Fruit fly (Drosophila melanogaster) whole organism, embryonic: ENCODE results near the gene CG8958.

Source experiments
- CG10267 ChIP-seq: fragments of 200-800 bp; sonication (Bioruptor generic); optimal IDR thresholded peaks from 2 replicates; lab custom pipeline; 2018; ENCODE audit warnings: missing biosample characterization, mild to moderate bottlenecking, missing genetic modification characterization, moderate library complexity
- CG10543 ChIP-seq: fragments of 200-800 bp; sonication (Bioruptor generic); optimal IDR thresholded peaks from 3 replicates; lab custom pipeline; 2017; ENCODE audit warnings: missing biosample characterization, mild to moderate bottlenecking, missing genetic modification characterization, moderate library complexity
- CG10565 ChIP-seq: fragments of 200-800 bp; sonication (Bioruptor generic); optimal IDR thresholded peaks from 3 replicates; lab custom pipeline; 2016; ENCODE audit warnings: missing biosample characterization, mild to moderate bottlenecking, missing genetic modification characterization
- CG1233 ChIP-seq: fragments of 200-800 bp; sonication (Bioruptor generic); optimal IDR thresholded peaks from 4 replicates; lab custom pipeline; 2018; ENCODE audit warnings: missing biosample characterization, mild to moderate bottlenecking, missing genetic modification characterization
- CG15073 ChIP-seq: fragments of 200-800 bp; sonication (Bioruptor generic); optimal IDR thresholded peaks from 2 replicates; lab custom pipeline; 2016; ENCODE audit warnings: missing biosample characterization, missing genetic modification characterization
- CG17361 ChIP-seq: fragments of 200-800 bp; sonication (Bioruptor generic); IDR thresholded peaks from 3 replicates; pipeline ENCODE4 v1.3.6; 2022; ENCODE audit warnings: missing biosample characterization, missing genetic modification characterization
- CG17568 ChIP-seq: fragments of 200-800 bp; sonication (Bioruptor generic); optimal IDR thresholded peaks from 2 replicates; lab custom pipeline; 2018; ENCODE audit warnings: missing biosample characterization, mild to moderate bottlenecking, missing genetic modification characterization, moderate library complexity
- CG18011 ChIP-seq: fragments of 200-800 bp; sonication (Bioruptor generic); optimal IDR thresholded peaks from 2 replicates; lab custom pipeline; 2017; ENCODE audit warnings: missing biosample characterization, missing genetic modification characterization, mild to moderate bottlenecking, moderate library complexity, missing genotype
- CG18599 ChIP-seq: fragments of 200-800 bp; sonication (Bioruptor generic); optimal IDR thresholded peaks from 3 replicates; lab custom pipeline; 2017; ENCODE audit warnings: missing biosample characterization, missing genetic modification characterization, mild to moderate bottlenecking, moderate library complexity, missing genetic modification reagents
- CG2889 ChIP-seq: fragments of 200-800 bp; sonication (Bioruptor generic); IDR thresholded peaks from 3 replicates; pipeline ENCODE4 v1.3.6; 2022; ENCODE audit warnings: missing biosample characterization, missing genetic modification characterization
- CG30020 ChIP-seq: fragments of 200-800 bp; optimal IDR thresholded peaks from 2 replicates; lab custom pipeline; 2019; ENCODE audit warnings: missing biosample characterization, mild to moderate bottlenecking, missing genetic modification characterization, moderate library complexity
- CG30403 ChIP-seq: fragments of 200-800 bp; sonication (Bioruptor generic); optimal IDR thresholded peaks from 3 replicates; lab custom pipeline; 2016; ENCODE audit warnings: missing biosample characterization, missing genetic modification characterization
- CG4360 ChIP-seq: fragments of 200-800 bp; sonication (Bioruptor generic); IDR thresholded peaks from 2 replicates; pipeline ENCODE4 v1.3.6; 2022; ENCODE audit warnings: missing biosample characterization, missing genetic modification characterization
- CG6854 ChIP-seq: fragments of 200-800 bp; sonication (Bioruptor generic); optimal IDR thresholded peaks from 3 replicates; lab custom pipeline; 2017; ENCODE audit warnings: missing biosample characterization, mild to moderate bottlenecking, missing genetic modification characterization
- D19A ChIP-seq: fragments of 200-800 bp; optimal IDR thresholded peaks from 3 replicates; lab custom pipeline; 2019; ENCODE audit warnings: missing biosample characterization, mild to moderate bottlenecking, missing genetic modification characterization, moderate library complexity
- Dip2 ChIP-seq: fragments of 200-800 bp; sonication (Bioruptor generic); IDR thresholded peaks from 2 replicates; pipeline ENCODE4 v1.3.6; 2022; ENCODE audit warnings: missing biosample characterization, missing genetic modification characterization
- Doc3 ChIP-seq: fragments of 200-800 bp; sonication (Bioruptor generic); IDR thresholded peaks from 3 replicates; pipeline ENCODE4 v1.3.6; 2022; ENCODE audit warnings: missing biosample characterization, missing genetic modification characterization; ENCODE audit not compliant: partially characterized antibody
- Fer1 ChIP-seq: fragments of 200-800 bp; sonication (Bioruptor generic); optimal IDR thresholded peaks from 2 replicates; lab custom pipeline; 2017; ENCODE audit warnings: missing biosample characterization, mild to moderate bottlenecking, missing genetic modification characterization
- Fer3 ChIP-seq: fragments of 200-800 bp; sonication (Bioruptor generic); optimal IDR thresholded peaks from 2 replicates; lab custom pipeline; 2018; ENCODE audit warnings: missing biosample characterization, mild to moderate bottlenecking, missing genetic modification characterization, moderate library complexity
- Gug ChIP-seq: fragments of 200-800 bp; sonication (Bioruptor generic); IDR thresholded peaks from 4 replicates; pipeline ENCODE4 v1.3.6; 2022; ENCODE audit warnings: missing biosample characterization, missing genetic modification characterization
- Hr39 ChIP-seq: fragments of >200 bp; optimal IDR thresholded peaks from 2 replicates; lab custom pipeline; 2017
- Hsf ChIP-seq: fragments of 200-800 bp; sonication (Bioruptor generic); optimal IDR thresholded peaks from 3 replicates; lab custom pipeline; 2016; ENCODE audit warnings: missing biosample characterization, missing genetic modification characterization
- Med ChIP-seq: fragments of 200-800 bp; sonication (Bioruptor generic); peaks from one replicate; lab custom pipeline; 2016; ENCODE audit warnings: missing biosample characterization, missing genetic modification characterization, mild to moderate bottlenecking, inconsistent platforms, moderate library complexity
- NC2α ChIP-seq: fragments of 200-800 bp; sonication (Bioruptor generic); optimal IDR thresholded peaks from 2 replicates; lab custom pipeline; 2016; ENCODE audit warnings: missing biosample characterization, missing genetic modification characterization
- Nf-YA ChIP-seq: fragments of 200-800 bp; sonication (Bioruptor generic); IDR thresholded peaks from 2 replicates; pipeline ENCODE4 v1.3.6; 2022; ENCODE audit warnings: missing biosample characterization, missing genetic modification characterization
- PHDP ChIP-seq: fragments of 200-800 bp; sonication (Bioruptor generic); optimal IDR thresholded peaks from 3 replicates; lab custom pipeline; 2018; ENCODE audit warnings: missing biosample characterization, mild to moderate bottlenecking, missing genetic modification characterization, moderate library complexity
- Rfx ChIP-seq: fragments of 200-800 bp; sonication (Bioruptor generic); IDR thresholded peaks from 2 replicates; pipeline ENCODE4 v1.3.6; 2022; ENCODE audit warnings: missing biosample characterization, missing genetic modification characterization
- Taf1 ChIP-seq: fragments of 200-800 bp; sonication (Bioruptor generic); IDR thresholded peaks from 2 replicates; pipeline ENCODE4 v1.3.6; 2022; ENCODE audit warnings: missing biosample characterization, missing genetic modification characterization
- ab ChIP-seq: fragments of 200-800 bp; sonication (Bioruptor generic); optimal IDR thresholded peaks from 2 replicates; lab custom pipeline; 2016; ENCODE audit warnings: missing biosample characterization, missing genetic modification characterization
- amos ChIP-seq: fragments of 200-800 bp; sonication (Bioruptor generic); IDR thresholded peaks from 2 replicates; pipeline ENCODE4 v1.3.6; 2022; ENCODE audit warnings: missing biosample characterization, missing genetic modification characterization; ENCODE audit not compliant: partially characterized antibody
- chm ChIP-seq: fragments of 200-800 bp; sonication (Bioruptor generic); IDR thresholded peaks from 2 replicates; pipeline ENCODE4 v1.3.6; 2022; ENCODE audit warnings: missing biosample characterization, missing genetic modification characterization
- cwo ChIP-seq: fragments of 200-800 bp; sonication (Bioruptor generic); optimal IDR thresholded peaks from 3 replicates; lab custom pipeline; 2017; ENCODE audit warnings: missing biosample characterization, missing genetic modification characterization, mild to moderate bottlenecking, moderate library complexity, missing genetic modification reagents
- disco-r ChIP-seq: fragments of 200-800 bp; sonication (Bioruptor generic); optimal IDR thresholded peaks from 2 replicates; lab custom pipeline; 2016; ENCODE audit warnings: missing biosample characterization, missing genetic modification characterization
- eyg ChIP-seq: fragments of 200-800 bp; sonication (Bioruptor generic); optimal IDR thresholded peaks from 3 replicates; lab custom pipeline; 2016; ENCODE audit warnings: missing biosample characterization, missing genetic modification characterization
- fd96Cb ChIP-seq: fragments of 200-800 bp; sonication (Bioruptor generic); optimal IDR thresholded peaks from 2 replicates; lab custom pipeline; 2018; ENCODE audit warnings: missing biosample characterization, mild to moderate bottlenecking, missing genetic modification characterization, moderate library complexity
- gsb ChIP-seq: fragments of 200-800 bp; sonication (Bioruptor generic); IDR thresholded peaks from 2 replicates; pipeline ENCODE4 v1.3.6; 2022; ENCODE audit warnings: missing biosample characterization, missing genetic modification characterization
- hb ChIP-seq: fragments of 200-800 bp; sonication (Bioruptor generic); IDR thresholded peaks from 3 replicates; pipeline ENCODE4 v1.3.6; 2022; ENCODE audit warnings: missing biosample characterization, missing genetic modification characterization; ENCODE audit not compliant: partially characterized antibody
- knrl ChIP-seq: fragments of 200-800 bp; sonication (Bioruptor generic); IDR thresholded peaks from 3 replicates; pipeline ENCODE4 v1.3.6; 2022; ENCODE audit warnings: missing biosample characterization, missing genetic modification characterization; ENCODE audit not compliant: partially characterized antibody
- maf-S ChIP-seq: fragments of 200-800 bp; sonication (Bioruptor generic); optimal IDR thresholded peaks from 2 replicates; lab custom pipeline; 2016; ENCODE audit warnings: missing biosample characterization, missing genetic modification characterization
- oc ChIP-seq: fragments of 200-800 bp; sonication (Bioruptor generic); optimal IDR thresholded peaks from 2 replicates; lab custom pipeline; 2018; ENCODE audit warnings: missing biosample characterization, mild to moderate bottlenecking, missing genetic modification characterization, moderate library complexity
- onecut ChIP-seq: fragments of 200-800 bp; sonication (Bioruptor generic); IDR thresholded peaks from 2 replicates; pipeline ENCODE4 v1.3.6; 2022; ENCODE audit warnings: missing biosample characterization, missing genetic modification characterization
- pb ChIP-seq: fragments of 200-800 bp; sonication (Bioruptor generic); optimal IDR thresholded peaks from 3 replicates; lab custom pipeline; 2016; ENCODE audit warnings: missing biosample characterization, missing genetic modification characterization
- psq ChIP-seq: fragments of 200-800 bp; sonication (Bioruptor generic); optimal IDR thresholded peaks from 2 replicates; lab custom pipeline; 2017; ENCODE audit warnings: missing biosample characterization, missing genetic modification characterization
- run ChIP-seq: fragments of 200-800 bp; sonication (Bioruptor generic); optimal IDR thresholded peaks from 3 replicates; lab custom pipeline; 2018; ENCODE audit warnings: missing biosample characterization, mild to moderate bottlenecking, missing genetic modification characterization
- salm ChIP-seq: fragments of 200-800 bp; sonication (Bioruptor generic); optimal IDR thresholded peaks from 2 replicates; lab custom pipeline; 2018; ENCODE audit warnings: missing biosample characterization, mild to moderate bottlenecking, missing genetic modification characterization
- sc ChIP-seq, 3 experiments: fragments of >200 bp in 2 of 3; fragments of 200-800 bp in 1 of 3; sonication (Bioruptor generic) in 1 of 3; optimal IDR thresholded peaks; 2 replicates in 2 of 3; 3 replicates in 1 of 3; lab custom pipeline; 2017; ENCODE audit warnings: mild to moderate bottlenecking in 1 of 3, missing biosample characterization in 1 of 3, missing genetic modification characterization in 1 of 3, missing genetic modification reagents in 1 of 3
- tgo ChIP-seq: fragments of 200-800 bp; sonication (Bioruptor generic); IDR thresholded peaks from 3 replicates; pipeline ENCODE4 v1.3.6; 2022; ENCODE audit warnings: missing biosample characterization, missing genetic modification characterization
- tio ChIP-seq: fragments of 200-800 bp; sonication (Bioruptor generic); optimal IDR thresholded peaks from 2 replicates; lab custom pipeline; 2017; ENCODE audit warnings: missing biosample characterization, missing genetic modification characterization, inconsistent platforms
- wdn ChIP-seq: fragments of 200-800 bp; sonication (Bioruptor generic); IDR thresholded peaks from 2 replicates; pipeline ENCODE4 v1.3.6; 2022; ENCODE audit warnings: missing biosample characterization, missing genetic modification characterization

CG8958 gene

dm6 chrX:16104738-16105426 is 21.9 kb downstream of the CG8958 start, which contains the start of the genes CG42353 and CG42354:
Gene CG42353, minus strand, starts transcription at chrX:16104946.
Gene CG42354, minus strand, starts transcription at chrX:16104946.
- TF ChIP-seq Med (GFP tag; lab: Kevin White, UChicago), result peak; percentile 96
- TF ChIP-seq maf-S (GFP tag; lab: Kevin White, UChicago), result peak; percentile 92
- TF ChIP-seq CG30020 (tag; lab: Kevin White, UChicago), result peak; percentile 76
- peak; percentile 87; the same call in 2 of the 3 replicates for TF ChIP-seq CG2889
- peak; percentile 93 for TF ChIP-seq CG10543 (GFP tag; lab: Kevin White, UChicago)
- TF ChIP-seq run, result peak; percentile 86
- peak; percentile 94 for TF ChIP-seq tgo (GFP tag; lab: Robert Waterston, UW)
- peak; percentile 76 for TF ChIP-seq Nf-YA (GFP tag; lab: Robert Waterston, UW)
- peak; percentile 81 for TF ChIP-seq psq (GFP tag; lab: Kevin White, UChicago)
- peak; percentile 94 for TF ChIP-seq D19A (tag; lab: Kevin White, UChicago)
- TF ChIP-seq CG18011 (GFP tag; lab: Kevin White, UChicago), result peak; percentile 81
- TF ChIP-seq CG10565 (GFP tag; lab: Kevin White, UChicago), result peak; percentile 71
- TF ChIP-seq tio (GFP tag; lab: Kevin White, UChicago), result peak; percentile 98
- peak; percentile 93 for TF ChIP-seq Rfx
- peak; percentile 89 for TF ChIP-seq CG6854 (GFP tag; lab: Kevin White, UChicago)
- peak; percentile 89 for TF ChIP-seq chm
- peak; percentile 88 for TF ChIP-seq NC2α (GFP tag; lab: Kevin White, UChicago)
- TF ChIP-seq ab (GFP tag; lab: Kevin White, UChicago), result peak; percentile 83
- peak; percentile 97 for TF ChIP-seq CG18599 (GFP tag; lab: Kevin White, UChicago)
- TF ChIP-seq CG1233 (GFP tag; lab: Kevin White, UChicago), result peak; percentile 93
- TF ChIP-seq CG30403 (GFP tag; lab: Kevin White, UChicago), result peak; percentile 98
- TF ChIP-seq sc (optimal IDR thresholded peaks at IDR 0.05; lab: Kevin White, UChicago), result no peak
- peak; percentile 96 for TF ChIP-seq sc (GFP tag; optimal IDR thresholded peaks at IDR 0.05; lab: Kevin White, UChicago)
- no peak for TF ChIP-seq Hr39
- TF ChIP-seq fd96Cb (tag; lab: Kevin White, UChicago), result peak; percentile 98
- TF ChIP-seq amos (GFP tag; lab: Robert Waterston, UW), result peak; percentile 48; the same call in 1 of the 2 replicates
- TF ChIP-seq CG4360, result peak; percentile 43
- TF ChIP-seq gsb (GFP tag; lab: Robert Waterston, UW), result peak; percentile 90
- TF ChIP-seq disco-r (GFP tag; lab: Kevin White, UChicago), result peak; percentile 97
- TF ChIP-seq Dip2, result peak; percentile 65
- peak; percentile 90 for TF ChIP-seq cwo (GFP tag; lab: Kevin White, UChicago)
- TF ChIP-seq Doc3 (GFP tag; lab: Robert Waterston, UW), result no peak
- TF ChIP-seq CG10267 (tag; lab: Kevin White, UChicago), result peak; percentile 94
- TF ChIP-seq oc (tag; lab: Kevin White, UChicago), result peak; percentile 95
- TF ChIP-seq wdn, result peak; percentile 82
- peak; percentile 98 for TF ChIP-seq Hsf
- TF ChIP-seq onecut (GFP tag; lab: Robert Waterston, UW), result peak; percentile 84
- peak; percentile 66 for TF ChIP-seq Taf1
- TF ChIP-seq Gug (GFP tag; lab: Robert Waterston, UW), result peak; percentile 89
- TF ChIP-seq Fer3 (tag; lab: Kevin White, UChicago), result peak; percentile 95
- TF ChIP-seq PHDP (tag; lab: Kevin White, UChicago), result peak; percentile 97
- TF ChIP-seq CG17361, result peak; percentile 98
- peak; percentile 63 for TF ChIP-seq eyg (GFP tag; lab: Kevin White, UChicago)
- peak; percentile 92 for TF ChIP-seq salm
- TF ChIP-seq CG15073 (GFP tag; lab: Kevin White, UChicago), result peak; percentile 68
- TF ChIP-seq pb (GFP tag; lab: Kevin White, UChicago), result peak; percentile 82
- TF ChIP-seq knrl (GFP tag; lab: Robert Waterston, UW), result no peak
- no peak for TF ChIP-seq hb (GFP tag; lab: Robert Waterston, UW)
- TF ChIP-seq CG17568 (GFP tag; lab: Kevin White, UChicago), result peak; percentile 92
- peak; percentile 96 for TF ChIP-seq Fer1 (GFP tag; lab: Kevin White, UChicago)
